Worm (Caenorhabditis elegans) whole organism, L2 larva: ENCODE measurements around the gene prp-40.

Experiments used
- C34F6.9 ChIP-seq: fragments of 150-350 bp; optimal IDR thresholded peaks from 2 replicates; lab custom pipeline; 2014; ENCODE audit warnings: missing biosample characterization, missing genetic modification characterization
- Y55F3AM.14 ChIP-seq: fragments of 200-800 bp; sonication (Bioruptor generic); optimal IDR thresholded peaks from 2 replicates; lab custom pipeline; 2018; ENCODE audit warnings: mild to moderate bottlenecking, missing genetic modification characterization, missing compliant biosample characterization
- ZK546.5 ChIP-seq: sonication (generic microtip); optimal IDR thresholded peaks from 2 replicates; lab custom pipeline; 2017; ENCODE audit warnings: missing biosample characterization, missing genetic modification characterization
- ceh-16 ChIP-seq: fragments of 150-350 bp; optimal IDR thresholded peaks from 2 replicates; lab custom pipeline; 2014; ENCODE audit warnings: missing biosample characterization, missing genetic modification characterization
- ceh-82 ChIP-seq: fragments of 150-350 bp; optimal IDR thresholded peaks from 2 replicates; lab custom pipeline; 2014; ENCODE audit warnings: missing biosample characterization, missing genetic modification characterization
- crh-2 ChIP-seq: sonication (generic microtip); optimal IDR thresholded peaks from 2 replicates; lab custom pipeline; 2017; ENCODE audit warnings: missing biosample characterization, missing genetic modification characterization
- dmd-4 ChIP-seq: sonication (generic microtip); optimal IDR thresholded peaks from 2 replicates; lab custom pipeline; 2017; ENCODE audit warnings: missing biosample characterization, missing genetic modification characterization
- egl-27 ChIP-seq: sonication (generic microtip); optimal IDR thresholded peaks from 3 replicates; lab custom pipeline; 2017; ENCODE audit warnings: missing biosample characterization, missing genetic modification reagents, missing genetic modification characterization
- fos-1 ChIP-seq: fragments of 150-350 bp; optimal IDR thresholded peaks from 2 replicates; lab custom pipeline; 2014; ENCODE audit warnings: missing biosample characterization, missing genetic modification characterization
- gmeb-1 ChIP-seq: fragments of 150-350 bp; optimal IDR thresholded peaks from 2 replicates; lab custom pipeline; 2014; ENCODE audit warnings: missing biosample characterization, missing genetic modification characterization
- lin-11 ChIP-seq: fragments of 150-350 bp; sonication (generic microtip); optimal IDR thresholded peaks from 2 replicates; lab custom pipeline; 2014; ENCODE audit warnings: missing biosample characterization, missing genetic modification characterization, inconsistent platforms, mixed read lengths
- lin-13 ChIP-seq: fragments of 150-350 bp; optimal IDR thresholded peaks from 2 replicates; lab custom pipeline; 2014; ENCODE audit warnings: missing biosample characterization, missing genetic modification reagents, missing genetic modification characterization
- lin-39 ChIP-seq: fragments of 150-350 bp; optimal IDR thresholded peaks from 2 replicates; lab custom pipeline; 2014; ENCODE audit warnings: missing biosample characterization, missing genetic modification reagents, missing genetic modification characterization
- lsy-2 ChIP-seq, 2 experiments: fragments of 150-350 bp in 1 of 2; sonication (generic microtip) in 1 of 2; optimal IDR thresholded peaks; 2 replicates each; lab custom pipeline; 2014 to 2017; ENCODE audit warnings: missing biosample characterization in 2 of 2, missing genetic modification characterization in 2 of 2
- mab-5 ChIP-seq: fragments of 150-350 bp; optimal IDR thresholded peaks from 2 replicates; lab custom pipeline; 2014; ENCODE audit warnings: missing biosample characterization, missing genetic modification characterization
- mbf-1 ChIP-seq: sonication (generic microtip); optimal IDR thresholded peaks from 2 replicates; lab custom pipeline; 2017; ENCODE audit warnings: missing biosample characterization, missing genetic modification characterization
- mdl-1 ChIP-seq, 2 experiments: fragments of 150-350 bp in 1 of 2; sonication (generic microtip) in 1 of 2; optimal IDR thresholded peaks; 2 replicates each; lab custom pipeline; 2017; ENCODE audit warnings: missing biosample characterization in 2 of 2, missing genetic modification characterization in 2 of 2
- nhr-10 ChIP-seq: sonication (generic microtip); optimal IDR thresholded peaks from 2 replicates; lab custom pipeline; 2017; ENCODE audit warnings: missing biosample characterization, missing genetic modification characterization
- nhr-12 ChIP-seq: fragments of 150-350 bp; optimal IDR thresholded peaks from 2 replicates; lab custom pipeline; 2014; ENCODE audit warnings: missing biosample characterization, missing genetic modification characterization
- nhr-129 ChIP-seq: fragments of 150-350 bp; optimal IDR thresholded peaks from 2 replicates; lab custom pipeline; 2014; ENCODE audit warnings: missing biosample characterization, missing genetic modification characterization
- nhr-21 ChIP-seq: fragments of 150-350 bp; optimal IDR thresholded peaks from 2 replicates; lab custom pipeline; 2014; ENCODE audit warnings: missing biosample characterization, missing genetic modification characterization
- nhr-6 ChIP-seq: fragments of 150-350 bp; optimal IDR thresholded peaks from 2 replicates; lab custom pipeline; 2014; ENCODE audit warnings: missing biosample characterization, missing genetic modification characterization
- peb-1 ChIP-seq: fragments of 150-350 bp; optimal IDR thresholded peaks from 2 replicates; lab custom pipeline; 2014; ENCODE audit warnings: missing biosample characterization, missing genetic modification characterization
- sem-4 ChIP-seq: fragments of 150-350 bp; optimal IDR thresholded peaks from 2 replicates; lab custom pipeline; 2014; ENCODE audit warnings: missing biosample characterization, missing genetic modification reagents, missing genetic modification characterization
- skn-1 ChIP-seq: sonication (generic microtip); optimal IDR thresholded peaks from 2 replicates; lab custom pipeline; 2017; ENCODE audit warnings: missing biosample characterization, missing genetic modification characterization
- sma-9 ChIP-seq, 2 experiments: fragments of 150-350 bp in 1 of 2; sonication (generic microtip) in 1 of 2; optimal IDR thresholded peaks; 2 replicates each; lab custom pipeline; 2014 to 2016; ENCODE audit warnings: missing genetic modification characterization in 2 of 2, mild to moderate bottlenecking in 1 of 2, missing biosample characterization in 1 of 2, missing compliant biosample characterization in 1 of 2, missing genetic modification reagents in 1 of 2, moderate library complexity in 1 of 2
- snpc-4 ChIP-seq: fragments of 150-350 bp; optimal IDR thresholded peaks from 2 replicates; lab custom pipeline; 2014; ENCODE audit warnings: missing biosample characterization, missing genetic modification characterization
- unc-55 ChIP-seq: fragments of 150-350 bp; sonication (generic microtip); optimal IDR thresholded peaks from 3 replicates; lab custom pipeline; 2014; ENCODE audit warnings: missing biosample characterization, missing genetic modification reagents, missing genetic modification characterization
- unc-62 ChIP-seq: fragments of 150-350 bp; optimal IDR thresholded peaks from 2 replicates; lab custom pipeline; 2014; ENCODE audit warnings: missing biosample characterization, missing genetic modification reagents, missing genetic modification characterization
- zag-1 ChIP-seq: fragments of 150-350 bp; optimal IDR thresholded peaks from 2 replicates; lab custom pipeline; 2014; ENCODE audit warnings: missing biosample characterization, missing genetic modification characterization
- ztf-1 ChIP-seq: fragments of 200-800 bp; sonication (Bioruptor generic); conservative IDR thresholded peaks from 2 replicates; pipeline ENCODE4 v1.3.6; 2022; ENCODE audit warnings: missing genetic modification characterization, missing compliant biosample characterization
- ztf-4 ChIP-seq: fragments of 150-350 bp; optimal IDR thresholded peaks from 2 replicates; lab custom pipeline; 2014; ENCODE audit warnings: missing biosample characterization, missing genetic modification characterization

Gene prp-40

DNA sequence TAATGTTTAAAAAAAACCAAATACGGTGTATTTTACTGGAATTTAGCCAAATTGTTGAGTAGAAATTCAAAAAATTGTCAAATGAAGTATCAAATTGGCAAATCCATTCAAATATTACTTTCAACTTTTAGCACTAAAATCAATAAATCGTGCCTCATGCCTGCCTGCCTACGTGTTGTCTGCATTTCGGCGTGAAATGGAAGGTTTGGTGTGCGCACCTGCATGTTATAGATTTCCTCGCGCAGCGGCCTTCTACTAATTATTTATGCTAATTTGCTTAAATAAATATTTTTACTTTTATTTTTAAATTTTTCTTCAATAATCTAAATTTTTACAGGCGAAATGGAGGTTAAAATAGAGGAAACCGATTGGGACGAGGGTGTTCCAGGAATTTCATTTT is 6.9 kb downstream of the prp-40 start, which contains the start of gene ZK1098.2:
Gene ZK1098.2, plus strand, starts transcription at position 336 of the 400 bp plus-strand sequence.
- TF ChIP-seq lsy-2 (tag; optimal IDR thresholded peaks at IDR 0.05; lab: Kevin White, UChicago) (peak in 1 of 2 experiments; percentile 56), C34F6.9 (tag; lab: Kevin White, UChicago) (peak; percentile 48), ztf-1 (GFP tag; lab: Robert Waterston, UW) (no peak), crh-2 (tag; lab: Kevin White, UChicago) (peak; percentile 60), unc-55 (peak; percentile 31)

DNA sequence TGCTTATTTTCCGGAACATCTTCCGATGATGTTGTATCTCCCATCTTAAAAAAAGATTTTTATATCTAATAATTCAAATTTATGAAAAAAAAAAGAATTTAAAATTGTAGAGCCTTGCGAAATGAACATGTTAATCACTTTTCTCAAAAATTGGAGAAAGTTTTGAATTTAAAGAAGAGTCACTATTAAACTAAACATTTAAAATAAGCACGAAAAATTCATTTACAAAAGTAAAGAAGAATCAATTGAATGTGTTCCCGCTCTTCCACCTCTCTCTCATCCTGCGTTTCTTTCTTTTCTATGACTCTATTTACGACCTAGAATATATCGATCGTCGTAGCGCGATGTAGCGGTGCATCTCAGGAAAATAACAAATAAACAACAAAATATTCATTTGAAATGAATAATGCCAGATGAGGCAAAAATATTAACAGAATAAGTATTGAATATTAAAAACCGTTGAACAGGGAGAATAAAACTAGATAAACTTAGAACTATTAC is 16.8 kb downstream of the prp-40 start, which contains the start of gene ZK1098.3:
Gene ZK1098.3, minus strand, starts transcription at position 51 of the 501 bp plus-strand sequence.
- TF ChIP-seq lsy-2 (tag; optimal IDR thresholded peaks at IDR 0.05; lab: Kevin White, UChicago) = peak in 1 of 2 experiments; percentile 60
- TF ChIP-seq nhr-6 (tag; lab: Kevin White, UChicago) = no peak
- TF ChIP-seq snpc-4 (tag; lab: Kevin White, UChicago) = no peak
- peak; percentile 16 for TF ChIP-seq lin-13 (GFP tag; lab: Kevin White, UChicago)
- TF ChIP-seq gmeb-1 = no peak
- TF ChIP-seq unc-55 = peak; percentile 51
- no peak for TF ChIP-seq peb-1 (tag; lab: Kevin White, UChicago)
- TF ChIP-seq C34F6.9 (tag; lab: Kevin White, UChicago) = peak; percentile 65
- no peak for TF ChIP-seq sma-9 (GFP tag; optimal IDR thresholded peaks at IDR 0.05; lab: Kevin White, UChicago)
- TF ChIP-seq sma-9 (tag; optimal IDR thresholded peaks at IDR 0.05; lab: Kevin White, UChicago) = no peak
- TF ChIP-seq nhr-10 (tag; lab: Kevin White, UChicago) = no peak
- no peak for TF ChIP-seq ztf-4 (tag; lab: Kevin White, UChicago)
- TF ChIP-seq, all 48 proteins: peak for 4

- no peak for TF ChIP-seq nhr-10 (tag; lab: Kevin White, UChicago)
- no peak for TF ChIP-seq sma-9 (GFP tag; optimal IDR thresholded peaks at IDR 0.05; lab: Kevin White, UChicago)
- no peak for TF ChIP-seq sma-9 (tag; optimal IDR thresholded peaks at IDR 0.05; lab: Kevin White, UChicago)
These were observed 20.4 kb downstream of the prp-40 start, which contains the start of gene mut-7 for ce11 chrIII:9542280-9542679. mut-7 (minus strand) TSS chrIII:9542380.

DNA sequence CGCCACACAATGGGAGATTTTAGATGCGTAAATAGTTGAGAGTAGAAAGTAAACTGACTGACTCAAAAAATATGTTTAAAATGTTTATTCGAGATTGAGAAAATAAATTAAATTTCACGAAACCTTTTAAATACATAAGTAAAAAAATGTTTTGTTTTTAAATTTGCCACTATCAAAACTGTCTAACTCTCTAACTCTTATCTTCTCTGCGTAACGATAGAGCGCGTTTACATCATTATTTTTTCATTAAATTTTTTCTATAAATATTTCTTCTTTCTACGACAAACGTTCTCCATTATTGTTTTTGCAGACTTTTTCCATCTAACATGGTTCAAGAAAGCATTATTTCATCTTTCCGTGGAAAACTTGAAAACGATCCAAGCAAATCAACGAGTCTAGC is 20.9 kb downstream of the prp-40 start, which contains the start of gene eif-2Balpha:
Gene eif-2Balpha, plus strand, starts transcription at position 304 of the 400 bp plus-strand sequence.
- TF ChIP-seq lsy-2 (tag; optimal IDR thresholded peaks at IDR 0.05; lab: Kevin White, UChicago) = peak; percentile 32 to 83
- peak; percentile 51 for TF ChIP-seq gmeb-1
- TF ChIP-seq mbf-1 (tag; lab: Kevin White, UChicago) = no peak
- TF ChIP-seq unc-55 = peak; percentile 89
- no peak for TF ChIP-seq nhr-129 (tag; lab: Kevin White, UChicago)
- TF ChIP-seq ZK546.5 (tag; lab: Kevin White, UChicago) = no peak
- no peak for TF ChIP-seq sma-9 (GFP tag; optimal IDR thresholded peaks at IDR 0.05; lab: Kevin White, UChicago)
- TF ChIP-seq sma-9 (tag; optimal IDR thresholded peaks at IDR 0.05; lab: Kevin White, UChicago) = no peak
- no peak for TF ChIP-seq dmd-4 (tag; lab: Kevin White, UChicago)
- TF ChIP-seq egl-27 (tag; lab: Kevin White, UChicago) = no peak
- no peak for TF ChIP-seq skn-1 (tag; lab: Kevin White, UChicago)
- TF ChIP-seq lin-13 (GFP tag; lab: Kevin White, UChicago) = no peak
- TF ChIP-seq crh-2 (tag; lab: Kevin White, UChicago) = peak; percentile 16
- TF ChIP-seq C34F6.9 (tag; lab: Kevin White, UChicago) = peak; percentile 83
- TF ChIP-seq nhr-12 (tag; lab: Kevin White, UChicago) = no peak
- TF ChIP-seq lin-39 = no peak
- no peak for TF ChIP-seq nhr-10 (tag; lab: Kevin White, UChicago)
- TF ChIP-seq, all 48 proteins: peak for 5

DNA sequence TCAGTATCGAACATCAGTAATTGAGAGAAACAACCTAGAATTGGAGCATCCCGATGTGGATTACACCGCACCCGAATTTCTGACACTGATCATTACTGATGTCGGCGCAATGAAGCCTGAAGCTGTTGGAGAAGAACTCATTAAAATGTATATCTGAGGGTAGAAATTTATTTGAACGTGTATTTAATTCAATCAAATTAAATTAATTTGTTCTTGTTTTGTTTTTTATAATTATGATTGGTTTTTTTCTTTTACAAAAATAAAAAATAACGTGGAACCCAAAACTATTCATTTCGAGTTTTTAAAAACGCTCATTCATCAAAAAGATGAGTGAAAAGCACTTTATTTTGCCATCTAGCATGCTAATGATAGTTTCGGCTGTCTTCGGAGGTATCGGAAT is 22.2 kb downstream of the prp-40 start, which contains the start of gene ZK1098.9:
Gene ZK1098.9, plus strand, starts transcription at position 301 of the 400 bp plus-strand sequence.
- no peak for TF ChIP-seq Y55F3AM.14 (GFP tag; lab: Kevin White, UChicago)
- no peak for TF ChIP-seq ceh-82
- no peak for TF ChIP-seq lsy-2 (tag; optimal IDR thresholded peaks at IDR 0.05; lab: Kevin White, UChicago)

DNA sequence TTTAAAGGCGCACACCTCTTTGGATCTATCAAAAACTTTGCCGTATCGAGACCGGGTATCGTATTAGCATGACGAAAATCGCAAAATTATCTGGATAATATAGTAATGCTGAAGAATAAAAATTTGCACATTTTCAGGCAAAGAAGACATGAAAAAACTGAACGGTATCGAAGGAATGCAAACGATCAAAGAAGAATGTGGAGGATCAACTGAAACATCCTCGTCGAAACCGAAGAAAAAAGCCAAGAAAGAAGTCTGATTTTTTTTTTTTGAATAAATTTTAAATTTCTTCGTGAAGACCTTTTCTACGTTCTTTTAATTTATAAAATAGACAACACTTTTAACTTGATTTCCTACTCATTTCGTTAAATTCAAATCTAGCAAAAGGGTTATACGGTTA is 22.9 kb downstream of the prp-40 start, which contains the start of gene ZK1098.12:
Gene ZK1098.12, plus strand, starts transcription at position 301 of the 400 bp plus-strand sequence.
- peak in 1 of 2 experiments; percentile 14 for TF ChIP-seq lsy-2 (tag; optimal IDR thresholded peaks at IDR 0.05; lab: Kevin White, UChicago)
- TF ChIP-seq ceh-16 (tag; lab: Kevin White, UChicago) = no peak

DNA sequence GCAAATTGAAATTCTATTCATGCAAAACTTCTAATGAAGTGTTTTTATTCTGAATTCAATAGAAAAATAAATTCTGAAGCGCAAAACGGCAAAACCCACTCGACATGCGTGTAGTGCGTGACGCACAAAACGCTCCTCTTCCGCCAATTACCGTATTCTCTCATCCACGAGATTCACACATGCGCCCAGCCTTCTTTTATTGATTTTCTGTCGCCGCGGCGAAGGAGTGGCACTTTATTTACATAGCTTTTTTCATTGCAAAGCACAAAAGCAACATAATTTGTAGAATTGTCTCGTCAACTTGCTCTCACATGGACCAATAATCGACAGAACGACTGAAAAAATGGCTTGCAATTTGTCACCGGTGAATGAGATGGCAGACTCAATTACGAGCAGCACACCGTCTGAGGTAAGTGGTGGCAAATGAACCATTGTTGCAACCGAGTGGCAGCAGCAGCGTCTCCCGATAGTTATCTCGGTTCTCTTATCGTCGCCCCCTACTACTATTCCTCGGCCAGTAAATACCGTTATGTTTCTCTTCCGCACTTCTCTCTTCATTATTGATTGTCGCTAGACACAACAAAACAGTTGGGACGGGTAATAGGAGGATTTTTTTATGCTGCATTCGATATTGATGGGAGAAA is 24.3 kb downstream of the prp-40 start, which contains the start of gene unc-16:
Gene unc-16, plus strand, starts transcription at position 243 of the 644 bp plus-strand sequence.
- TF ChIP-seq ztf-4 (tag; lab: Kevin White, UChicago) (peak; percentile 62), lsy-2 (tag; optimal IDR thresholded peaks at IDR 0.05; lab: Kevin White, UChicago) (peak; percentile 99 to 100), lin-11 (tag; lab: Kevin White, UChicago) (peak; percentile 90), peb-1 (tag; lab: Kevin White, UChicago) (no peak), nhr-21 (tag; lab: Kevin White, UChicago) (peak; percentile 76), nhr-6 (tag; lab: Kevin White, UChicago) (peak; percentile 54), ZK546.5 (tag; lab: Kevin White, UChicago) (peak; percentile 9), snpc-4 (tag; lab: Kevin White, UChicago) (peak; percentile 83), fos-1 (tag; lab: Kevin White, UChicago) (peak; percentile 21), mab-5 (peak; percentile 80), nhr-10 (tag; lab: Kevin White, UChicago) (no peak), mdl-1 (tag; optimal IDR thresholded peaks at IDR 0.05; lab: Kevin White, UChicago) (peak; percentile 64 to 91), unc-55 (peak; percentile 96), nhr-12 (tag; lab: Kevin White, UChicago) (no peak), ztf-1 (GFP tag; lab: Robert Waterston, UW) (no peak), egl-27 (tag; lab: Kevin White, UChicago) (peak; percentile 73), gmeb-1 (peak; percentile 75), unc-62 (no peak), sem-4 (tag; lab: Kevin White, UChicago) (peak; percentile 82), sma-9 (GFP tag; optimal IDR thresholded peaks at IDR 0.05; lab: Kevin White, UChicago) (peak; percentile 78), sma-9 (tag; optimal IDR thresholded peaks at IDR 0.05; lab: Kevin White, UChicago) (no peak), ceh-82 (peak; percentile 81), zag-1 (peak; percentile 66)
